Fruit fly (Drosophila melanogaster) whole organism, embryonic: ENCODE measurements around the gene meso18E.

Source experiments
- ATbp ChIP-seq: fragments of 200-800 bp; sonication (Bioruptor generic); optimal IDR thresholded peaks from 2 replicates; lab custom pipeline; 2017; ENCODE audit warnings: missing biosample characterization, mild to moderate bottlenecking, missing genetic modification characterization, missing genetic modification reagents
- Adf1 ChIP-seq: fragments of 200-800 bp; sonication (Bioruptor generic); IDR thresholded peaks from 2 replicates; pipeline ENCODE4 v1.3.6; 2022; ENCODE audit warnings: missing biosample characterization, missing genetic modification characterization
- B-H2 ChIP-seq: fragments of 200-800 bp; sonication (Bioruptor generic); optimal IDR thresholded peaks from 2 replicates; lab custom pipeline; 2018; ENCODE audit warnings: missing biosample characterization, mild to moderate bottlenecking, missing genetic modification characterization
- Bteb2 ChIP-seq: fragments of 200-800 bp; sonication (Bioruptor generic); optimal IDR thresholded peaks from 2 replicates; lab custom pipeline; 2016; ENCODE audit warnings: missing biosample characterization, missing genetic modification characterization
- C15 ChIP-seq: fragments of 200-800 bp; sonication (Bioruptor generic); IDR thresholded peaks from 3 replicates; pipeline ENCODE4 v1.3.6; 2022; ENCODE audit warnings: missing biosample characterization, missing genetic modification characterization
- CG10543 ChIP-seq: fragments of 200-800 bp; sonication (Bioruptor generic); optimal IDR thresholded peaks from 3 replicates; lab custom pipeline; 2017; ENCODE audit warnings: missing biosample characterization, mild to moderate bottlenecking, missing genetic modification characterization, moderate library complexity
- CG10979 ChIP-seq: fragments of 200-800 bp; sonication (Bioruptor generic); optimal IDR thresholded peaks from 2 replicates; lab custom pipeline; 2018; ENCODE audit warnings: missing biosample characterization, mild to moderate bottlenecking, missing genetic modification characterization, moderate library complexity
- CG13424 ChIP-seq: fragments of 200-800 bp; sonication (Bioruptor generic); optimal IDR thresholded peaks from 2 replicates; lab custom pipeline; 2019; ENCODE audit warnings: missing biosample characterization, mild to moderate bottlenecking, missing genetic modification characterization, moderate library complexity
- CG1529 ChIP-seq: fragments of 200-800 bp; sonication (Bioruptor generic); optimal IDR thresholded peaks from 3 replicates; lab custom pipeline; 2018; ENCODE audit warnings: missing biosample characterization, missing genetic modification characterization
- CG15601 ChIP-seq: fragments of 200-800 bp; sonication (Bioruptor generic); optimal IDR thresholded peaks from 3 replicates; lab custom pipeline; 2019; ENCODE audit warnings: missing biosample characterization, mild to moderate bottlenecking, missing genetic modification characterization, moderate library complexity
- CG17802 ChIP-seq: fragments of 200-800 bp; sonication (Bioruptor generic); optimal IDR thresholded peaks from 2 replicates; lab custom pipeline; 2018; ENCODE audit warnings: missing biosample characterization, mild to moderate bottlenecking, missing genetic modification characterization, moderate library complexity
- CG2889 ChIP-seq: fragments of 200-800 bp; sonication (Bioruptor generic); IDR thresholded peaks from 3 replicates; pipeline ENCODE4 v1.3.6; 2022; ENCODE audit warnings: missing biosample characterization, missing genetic modification characterization
- CG30403 ChIP-seq: fragments of 200-800 bp; sonication (Bioruptor generic); optimal IDR thresholded peaks from 3 replicates; lab custom pipeline; 2016; ENCODE audit warnings: missing biosample characterization, missing genetic modification characterization
- CG34224 ChIP-seq: fragments of 200-800 bp; sonication (Bioruptor generic); IDR thresholded peaks from 3 replicates; pipeline ENCODE4 v1.3.6; 2022; ENCODE audit warnings: missing biosample characterization, missing genetic modification characterization; ENCODE audit not compliant: partially characterized antibody
- CG42726 ChIP-seq: fragments of 200-800 bp; sonication (Bioruptor generic); IDR thresholded peaks from 2 replicates; pipeline ENCODE4 v1.3.6; 2022; ENCODE audit warnings: missing biosample characterization, missing genetic modification characterization; ENCODE audit not compliant: partially characterized antibody
- CG4617 ChIP-seq: fragments of 200-800 bp; sonication (Bioruptor generic); optimal IDR thresholded peaks from 3 replicates; lab custom pipeline; 2016; ENCODE audit warnings: missing biosample characterization, missing genetic modification characterization, borderline replicate concordance
- CG6175 ChIP-seq: fragments of 200-800 bp; sonication (Bioruptor generic); IDR thresholded peaks from 3 replicates; pipeline ENCODE4 v1.3.6; 2022; ENCODE audit warnings: missing biosample characterization, missing genetic modification characterization
- CG6854 ChIP-seq: fragments of 200-800 bp; sonication (Bioruptor generic); optimal IDR thresholded peaks from 3 replicates; lab custom pipeline; 2017; ENCODE audit warnings: missing biosample characterization, mild to moderate bottlenecking, missing genetic modification characterization
- CG7357 ChIP-seq: fragments of 200-800 bp; sonication (Bioruptor generic); IDR thresholded peaks from 3 replicates; pipeline ENCODE4 v1.3.6; 2022; ENCODE audit warnings: missing biosample characterization, missing genetic modification characterization
- CG7786 ChIP-seq: fragments of 200-800 bp; sonication (Bioruptor generic); optimal IDR thresholded peaks from 2 replicates; lab custom pipeline; 2016; ENCODE audit warnings: missing biosample characterization, missing genetic modification characterization
- Chrac-16 ChIP-seq: fragments of 200-800 bp; sonication (Bioruptor generic); optimal IDR thresholded peaks from 3 replicates; lab custom pipeline; 2016; ENCODE audit warnings: missing biosample characterization, missing genetic modification characterization
- Dip3 ChIP-seq: fragments of 200-800 bp; sonication (Bioruptor generic); optimal IDR thresholded peaks from 3 replicates; lab custom pipeline; 2016; ENCODE audit warnings: missing biosample characterization, missing genetic modification characterization
- HLH4C ChIP-seq: fragments of 200-800 bp; sonication (Bioruptor generic); IDR thresholded peaks from 3 replicates; pipeline ENCODE4 v1.3.6; 2022; ENCODE audit warnings: missing biosample characterization, missing genetic modification characterization; ENCODE audit not compliant: partially characterized antibody
- Hr51 ChIP-seq, 2 experiments: fragments of 200-800 bp; sonication (Bioruptor generic); optimal IDR thresholded peaks; 2 replicates in 1 of 2; 3 replicates in 1 of 2; lab custom pipeline; 2016 to 2018; ENCODE audit warnings: missing biosample characterization in 2 of 2, missing genetic modification characterization in 2 of 2, mild to moderate bottlenecking in 1 of 2, moderate library complexity in 1 of 2
- Lim3 ChIP-seq: fragments of 200-800 bp; sonication (Bioruptor generic); IDR thresholded peaks from 2 replicates; pipeline ENCODE4 v1.3.6; 2022; ENCODE audit warnings: missing biosample characterization, missing genetic modification characterization
- Myb ChIP-seq: fragments of 200-800 bp; sonication (Bioruptor generic); optimal IDR thresholded peaks from 2 replicates; lab custom pipeline; 2016; ENCODE audit warnings: missing biosample characterization, missing genetic modification characterization
- Nf-YB ChIP-seq: fragments of 200-800 bp; sonication (Bioruptor generic); optimal IDR thresholded peaks from 3 replicates; lab custom pipeline; 2019; ENCODE audit warnings: missing biosample characterization, mild to moderate bottlenecking, missing genetic modification characterization, moderate library complexity
- Opbp ChIP-seq: fragments of 200-800 bp; sonication (Bioruptor generic); IDR thresholded peaks from 3 replicates; pipeline ENCODE4 v1.3.6; 2022; ENCODE audit warnings: missing biosample characterization, missing genetic modification characterization; ENCODE audit not compliant: partially characterized antibody
- Rfx ChIP-seq: fragments of 200-800 bp; sonication (Bioruptor generic); IDR thresholded peaks from 2 replicates; pipeline ENCODE4 v1.3.6; 2022; ENCODE audit warnings: missing biosample characterization, missing genetic modification characterization
- Sox102F ChIP-seq: fragments of 200-800 bp; sonication (Bioruptor generic); optimal IDR thresholded peaks from 2 replicates; lab custom pipeline; 2018; ENCODE audit warnings: missing biosample characterization, mild to moderate bottlenecking, missing genetic modification characterization, moderate library complexity
- Sry-δ ChIP-seq: fragments of 200-800 bp; sonication (Bioruptor generic); optimal IDR thresholded peaks from 2 replicates; lab custom pipeline; 2016; ENCODE audit warnings: missing biosample characterization, missing genetic modification characterization
- Taf1 ChIP-seq: fragments of 200-800 bp; sonication (Bioruptor generic); IDR thresholded peaks from 2 replicates; pipeline ENCODE4 v1.3.6; 2022; ENCODE audit warnings: missing biosample characterization, missing genetic modification characterization
- Vsx1 ChIP-seq: fragments of 200-800 bp; sonication (Bioruptor generic); optimal IDR thresholded peaks from 2 replicates; lab custom pipeline; 2017; ENCODE audit warnings: missing biosample characterization, mild to moderate bottlenecking, missing genetic modification characterization, missing genetic modification reagents
- aop ChIP-seq: fragments of 200-800 bp; sonication (Bioruptor generic); IDR thresholded peaks from 2 replicates; pipeline ENCODE4 v1.3.6; 2022; ENCODE audit warnings: missing biosample characterization, missing genetic modification characterization
- ase ChIP-seq: fragments of 200-800 bp; sonication (Bioruptor generic); IDR thresholded peaks from 3 replicates; pipeline ENCODE4 v1.3.6; 2022; ENCODE audit warnings: missing biosample characterization, missing genetic modification characterization
- dmrt11E ChIP-seq: fragments of 200-800 bp; sonication (Bioruptor generic); optimal IDR thresholded peaks from 3 replicates; lab custom pipeline; 2018; ENCODE audit warnings: missing biosample characterization, mild to moderate bottlenecking, missing genetic modification characterization, moderate library complexity
- dpn ChIP-seq, 2 experiments: fragments of 200-800 bp; sonication (Bioruptor generic); optimal IDR thresholded peaks; 3 replicates each; lab custom pipeline; 2016; ENCODE audit warnings: missing biosample characterization in 2 of 2, missing genetic modification characterization in 2 of 2
- eve ChIP-seq, 2 experiments: fragments of >200 bp; optimal IDR thresholded peaks; 2 replicates each; lab custom pipeline; 2017; ENCODE audit warnings: missing biosample characterization in 2 of 2, missing genetic modification characterization in 2 of 2
- exex ChIP-seq: fragments of 200-800 bp; sonication (Bioruptor generic); optimal IDR thresholded peaks from 4 replicates; lab custom pipeline; 2018; ENCODE audit warnings: missing biosample characterization, mild to moderate bottlenecking, missing genetic modification characterization, moderate library complexity
- grn ChIP-seq: fragments of 200-800 bp; sonication (Bioruptor generic); optimal IDR thresholded peaks from 3 replicates; lab custom pipeline; 2017; ENCODE audit warnings: missing biosample characterization, missing genetic modification characterization
- ind ChIP-seq: fragments of 200-800 bp; sonication (Bioruptor generic); optimal IDR thresholded peaks from 3 replicates; lab custom pipeline; 2016; ENCODE audit warnings: missing biosample characterization, missing genetic modification characterization
- lmd ChIP-seq: fragments of 200-800 bp; sonication (Bioruptor generic); IDR thresholded peaks from 2 replicates; pipeline ENCODE4 v1.3.6; 2022; ENCODE audit warnings: missing biosample characterization, missing genetic modification characterization
- pb ChIP-seq: fragments of 200-800 bp; sonication (Bioruptor generic); optimal IDR thresholded peaks from 3 replicates; lab custom pipeline; 2016; ENCODE audit warnings: missing biosample characterization, missing genetic modification characterization
- shn ChIP-seq: fragments of 200-800 bp; sonication (Bioruptor generic); optimal IDR thresholded peaks from 3 replicates; lab custom pipeline; 2016; ENCODE audit warnings: missing biosample characterization, missing genetic modification characterization
- stc ChIP-seq: fragments of 200-800 bp; sonication (Bioruptor generic); IDR thresholded peaks from 2 replicates; pipeline ENCODE4 v1.3.6; 2022; ENCODE audit warnings: missing biosample characterization, missing genetic modification characterization
- stwl ChIP-seq: fragments of 200-800 bp; sonication (Bioruptor generic); optimal IDR thresholded peaks from 3 replicates; lab custom pipeline; 2018; ENCODE audit warnings: missing biosample characterization, mild to moderate bottlenecking, missing genetic modification characterization, moderate library complexity
- trh ChIP-seq: fragments of 200-800 bp; sonication (Bioruptor generic); optimal IDR thresholded peaks from 2 replicates; lab custom pipeline; 2016; ENCODE audit warnings: missing biosample characterization, missing genetic modification characterization
- zfh1 ChIP-seq: fragments of 200-800 bp; sonication (Bioruptor generic); IDR thresholded peaks from 3 replicates; pipeline ENCODE4 v1.3.6; 2022; ENCODE audit warnings: missing biosample characterization, missing genetic modification characterization
- zfh2 ChIP-seq: fragments of 200-800 bp; sonication (Bioruptor generic); optimal IDR thresholded peaks from 2 replicates; lab custom pipeline; 2016; ENCODE audit warnings: missing biosample characterization, missing genetic modification characterization

The meso18E gene

dm6 chrX:19692951-19693698, 19.7 kb downstream of the meso18E start, which contains the start of gene Mer (continued):
- TF ChIP-seq dpn (GFP tag; optimal IDR thresholded peaks at IDR 0.05; lab: Kevin White, UChicago): peak; percentile 86 to 88
- peak; percentile 73 for TF ChIP-seq ATbp (GFP tag; lab: Kevin White, UChicago)
- TF ChIP-seq zfh1 (GFP tag; lab: Robert Waterston, UW): peak; percentile 85
- peak; percentile 62; the same call in 1 of the 3 replicates for TF ChIP-seq CG6175 (GFP tag; lab: Robert Waterston, UW)
- peak; percentile 89 for TF ChIP-seq shn
- peak; percentile 75 for TF ChIP-seq CG6854 (GFP tag; lab: Kevin White, UChicago)
- peak; percentile 68 for TF ChIP-seq Nf-YB (GFP tag; lab: Kevin White, UChicago)
- TF ChIP-seq trh (GFP tag; lab: Kevin White, UChicago): peak; percentile 37
- TF ChIP-seq ase (GFP tag; lab: Robert Waterston, UW): peak; percentile 79; the same call in 2 of the 3 replicates
- TF ChIP-seq stc: peak; percentile 83
- TF ChIP-seq CG7357 (GFP tag; lab: Robert Waterston, UW): peak; percentile 69; the same call in 1 of the 3 replicates
- no peak for TF ChIP-seq exex (tag; lab: Kevin White, UChicago)
- peak; percentile 67 for TF ChIP-seq CG10543 (GFP tag; lab: Kevin White, UChicago)
- TF ChIP-seq ind (GFP tag; lab: Kevin White, UChicago): peak; percentile 84
- peak; percentile 92 for TF ChIP-seq Rfx (GFP tag; lab: Robert Waterston, UW)
- TF ChIP-seq Opbp (GFP tag; lab: Robert Waterston, UW): no peak
- peak; percentile 71 for TF ChIP-seq Myb
- peak; percentile 84 for TF ChIP-seq zfh2 (GFP tag; lab: Kevin White, UChicago)
- peak; percentile 85 for TF ChIP-seq Bteb2 (GFP tag; lab: Kevin White, UChicago)
- peak; percentile 45 for TF ChIP-seq Adf1 (GFP tag; lab: Robert Waterston, UW)
- no peak for TF ChIP-seq CG34224 (GFP tag; lab: Robert Waterston, UW)
- TF ChIP-seq dmrt11E (tag; lab: Kevin White, UChicago): peak; percentile 76
- TF ChIP-seq Sry-δ (GFP tag; lab: Kevin White, UChicago): peak; percentile 55
- TF ChIP-seq CG15601: peak; percentile 63
- TF ChIP-seq lmd: peak; percentile 85
- peak; percentile 82 for TF ChIP-seq CG13424 (tag; lab: Kevin White, UChicago)
- TF ChIP-seq aop: no peak
- peak; percentile 69 for TF ChIP-seq Taf1 (GFP tag; lab: Robert Waterston, UW)
- no peak for TF ChIP-seq Sox102F
- peak; percentile 89 for TF ChIP-seq pb
- TF ChIP-seq Vsx1: no peak
- peak; percentile 81 for TF ChIP-seq CG7786 (GFP tag; lab: Kevin White, UChicago)
- no peak for TF ChIP-seq HLH4C (GFP tag; lab: Robert Waterston, UW)
- peak; percentile 81 for TF ChIP-seq Chrac-16
- TF ChIP-seq eve (GFP tag; optimal IDR thresholded peaks at IDR 0.05; lab: Kevin White, UChicago): no peak
- peak; percentile 84 for TF ChIP-seq CG30403
- TF ChIP-seq grn (GFP tag; lab: Kevin White, UChicago): no peak
- peak; percentile 47 for TF ChIP-seq Dip3 (GFP tag; lab: Kevin White, UChicago)
- no peak for TF ChIP-seq C15
- peak; percentile 70 for TF ChIP-seq CG1529 (GFP tag; lab: Kevin White, UChicago)
- peak; percentile 59 for TF ChIP-seq stwl (tag; lab: Kevin White, UChicago)
- no peak for TF ChIP-seq CG42726 (GFP tag; lab: Robert Waterston, UW)
- peak; percentile 84 for TF ChIP-seq CG10979 (tag; lab: Kevin White, UChicago)
- TF ChIP-seq CG17802: peak; percentile 39
- peak; percentile 79 for TF ChIP-seq CG4617
- TF ChIP-seq CG2889 (GFP tag; lab: Robert Waterston, UW): peak; percentile 65; the same call in 2 of the 3 replicates
- peak; percentile 82 to 88 for TF ChIP-seq Hr51 (GFP tag; optimal IDR thresholded peaks at IDR 0.05; lab: Kevin White, UChicago)
- TF ChIP-seq B-H2: peak; percentile 66
- no peak for TF ChIP-seq Lim3 (GFP tag; lab: Robert Waterston, UW)
